Worm (Caenorhabditis elegans): ENCODE data around the gene ugt-23.

Gene ugt-23

DNA sequence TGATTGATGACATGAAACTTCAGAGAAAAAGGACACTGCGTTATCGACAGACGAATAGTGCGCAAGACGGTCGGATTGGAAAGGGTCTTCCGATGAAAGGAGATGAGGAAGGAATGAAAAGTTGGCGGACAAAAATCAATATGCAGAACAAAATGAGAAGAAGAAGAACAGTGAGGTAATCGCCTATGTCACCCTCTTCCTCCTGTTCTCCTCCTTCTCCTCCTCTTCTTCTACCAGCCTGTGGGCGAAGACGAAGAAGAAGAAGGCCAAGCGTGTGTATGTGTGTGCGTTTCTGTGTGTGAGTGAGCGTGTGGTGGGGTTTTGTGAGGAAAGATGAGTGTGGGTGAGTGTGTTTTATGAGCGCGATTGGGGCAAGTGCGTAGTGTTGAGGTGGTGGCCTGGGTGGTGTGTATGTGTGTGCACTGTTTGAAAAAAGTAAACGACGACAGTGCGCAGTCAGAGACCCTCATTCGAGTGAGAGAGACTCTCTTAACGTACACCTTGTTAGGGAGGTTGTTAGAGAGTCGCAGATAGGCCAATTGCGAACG, 7.3 kb upstream of the ugt-23 start, which contains the start of gene tsp-21 (continued):
- TF ChIP-seq che-1 (tag; optimal IDR thresholded peaks at IDR 0.05) (peak; percentile 21), pat-9 (tag; optimal IDR thresholded peaks at IDR 0.05) (peak; percentile 10), ceh-19 (GFP tag; optimal IDR thresholded peaks at IDR 0.05) (no peak), pha-4 (tag; optimal IDR thresholded peaks at IDR 0.05) (no peak), ets-4 (tag; optimal IDR thresholded peaks at IDR 0.05) (no peak), ahr-1 (tag; optimal IDR thresholded peaks at IDR 0.05) (no peak), gmeb-2 (tag; optimal IDR thresholded peaks at IDR 0.05) (no peak), sox-4 (tag; optimal IDR thresholded peaks at IDR 0.05) (peak; percentile 47), unc-3 (GFP tag; conservative IDR thresholded peaks at IDR 0.05) (no peak), unc-3 (tag; optimal IDR thresholded peaks at IDR 0.05) (no peak), hlh-6 (tag; optimal IDR thresholded peaks at IDR 0.05) (peak; percentile 85), C38D4.7 (GFP tag; optimal IDR thresholded peaks at IDR 0.05) (no peak), hlh-30 (tag; optimal IDR thresholded peaks at IDR 0.05; ENCODE audit: insufficient read depth) (peak; percentile 46), madf-2 (tag; optimal IDR thresholded peaks at IDR 0.05) (peak; percentile 80), elt-2 (tag; optimal IDR thresholded peaks at IDR 0.05) (peak; percentile 81), C08G9.2 (tag; optimal IDR thresholded peaks at IDR 0.05) (peak; percentile 55), T23F11.4 (GFP tag; optimal IDR thresholded peaks at IDR 0.05) (peak; percentile 75), npax-4 (tag; optimal IDR thresholded peaks at IDR 0.05) (no peak), ref-2 (tag; optimal IDR thresholded peaks at IDR 0.05) (peak; percentile 76), pax-1 (tag; optimal IDR thresholded peaks at IDR 0.05) (no peak), ztf-16 (tag; optimal IDR thresholded peaks at IDR 0.05) (peak; percentile 32), pha-2 (tag; optimal IDR thresholded peaks at IDR 0.05) (peak; percentile 55), ceh-2 (tag; optimal IDR thresholded peaks at IDR 0.05) (peak; percentile 52), ceh-22 (tag; optimal IDR thresholded peaks at IDR 0.05) (no peak), ceh-18 (tag; optimal IDR thresholded peaks at IDR 0.05) (peak; percentile 78), Y22D7AL.16 (tag; optimal IDR thresholded peaks at IDR 0.05) (no peak), fkh-10 (GFP tag; optimal IDR thresholded peaks at IDR 0.05) (no peak), hlh-15 (tag; optimal IDR thresholded peaks at IDR 0.05) (no peak), nhr-232 (tag; optimal IDR thresholded peaks at IDR 0.05) (peak; percentile 58), F13H6.1 (tag; optimal IDR thresholded peaks at IDR 0.05) (peak; percentile 16), ceh-45 (GFP tag; IDR thresholded peaks at IDR 0.05) (no peak), K02D7.2 (tag; optimal IDR thresholded peaks at IDR 0.05) (no peak), eyg-1 (tag; optimal IDR thresholded peaks at IDR 0.05) (peak; percentile 14), zip-5 (tag; optimal IDR thresholded peaks at IDR 0.05) (no peak), odd-2 (tag; optimal IDR thresholded peaks at IDR 0.05) (no peak), ceh-34 (tag; optimal IDR thresholded peaks at IDR 0.05) (peak; percentile 72), ceh-9 (tag; optimal IDR thresholded peaks at IDR 0.05) (no peak)

DNA sequence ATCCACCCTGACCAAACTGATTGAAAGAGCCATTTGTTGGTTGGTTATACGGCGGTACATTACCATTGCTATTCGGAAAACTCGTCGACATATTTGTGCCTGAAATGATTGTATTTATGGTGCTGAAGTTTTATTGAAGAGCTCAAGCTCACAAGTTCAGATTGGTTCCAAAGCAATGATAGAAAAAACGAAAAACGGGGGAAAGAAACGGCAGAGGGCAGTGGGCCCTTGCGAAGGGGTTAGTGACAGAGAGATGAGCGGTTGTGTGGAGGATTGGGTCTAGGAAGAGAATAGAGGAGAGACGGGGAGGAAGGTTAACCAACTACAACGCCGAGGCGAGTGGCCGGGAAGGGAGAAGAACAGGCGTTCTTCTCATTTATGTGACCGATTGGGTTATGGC, 6.4 kb upstream of the ugt-23 start, which contains the start of gene nra-3:
Gene nra-3 (minus strand): TSS at position 101 of the 400 bp plus-strand sequence.
- no peak for TF ChIP-seq pat-9 (tag; optimal IDR thresholded peaks at IDR 0.05)
- TF ChIP-seq ceh-45 (GFP tag; IDR thresholded peaks at IDR 0.05): no peak
- TF ChIP-seq ceh-48 (tag; optimal IDR thresholded peaks at IDR 0.05): no peak
- TF ChIP-seq K02D7.2 (tag; optimal IDR thresholded peaks at IDR 0.05): no peak
- TF ChIP-seq Y22D7AL.16 (tag; optimal IDR thresholded peaks at IDR 0.05): no peak
- TF ChIP-seq rnt-1 (tag; optimal IDR thresholded peaks at IDR 0.05): peak; percentile 31
- no peak for TF ChIP-seq unc-55 (GFP tag; optimal IDR thresholded peaks at IDR 0.05)
- peak; percentile 44 for TF ChIP-seq tbx-2 (tag; optimal IDR thresholded peaks at IDR 0.05)
- no peak for TF ChIP-seq ets-4 (tag; optimal IDR thresholded peaks at IDR 0.05)
- peak; percentile 41 for TF ChIP-seq unc-42 (tag; optimal IDR thresholded peaks at IDR 0.05)
- no peak for TF ChIP-seq sox-4 (tag; optimal IDR thresholded peaks at IDR 0.05)
- TF ChIP-seq ref-2 (tag; optimal IDR thresholded peaks at IDR 0.05): peak; percentile 19
- TF ChIP-seq che-1 (tag; optimal IDR thresholded peaks at IDR 0.05): no peak

Data from whole organism, late embryonic.